Fruit fly (Drosophila melanogaster) whole organism, embryonic: ENCODE data around the gene CG15431.

Source experiments
- Abd-B ChIP-seq: fragments of 200-800 bp; sonication (Bioruptor generic); optimal IDR thresholded peaks from 2 replicates; lab custom pipeline; 2018; ENCODE audit warnings: missing biosample characterization, mild to moderate bottlenecking, missing genetic modification characterization, moderate library complexity
- Atf3 ChIP-seq: fragments of 200-800 bp; sonication (Bioruptor generic); optimal IDR thresholded peaks from 3 replicates; lab custom pipeline; 2016; ENCODE audit warnings: missing biosample characterization, missing genetic modification characterization
- CG1024 ChIP-seq: fragments of 200-800 bp; sonication (Bioruptor generic); IDR thresholded peaks from 2 replicates; pipeline ENCODE4 v1.3.6; 2022; ENCODE audit warnings: missing biosample characterization, missing genetic modification characterization
- CG10543 ChIP-seq: fragments of 200-800 bp; sonication (Bioruptor generic); optimal IDR thresholded peaks from 3 replicates; lab custom pipeline; 2017; ENCODE audit warnings: missing biosample characterization, mild to moderate bottlenecking, missing genetic modification characterization, moderate library complexity
- CG10979 ChIP-seq: fragments of 200-800 bp; sonication (Bioruptor generic); optimal IDR thresholded peaks from 2 replicates; lab custom pipeline; 2018; ENCODE audit warnings: missing biosample characterization, mild to moderate bottlenecking, missing genetic modification characterization, moderate library complexity
- CG11085 ChIP-seq: fragments of 200-800 bp; sonication (Bioruptor generic); IDR thresholded peaks from 2 replicates; pipeline ENCODE4 v1.3.6; 2022; ENCODE audit warnings: missing biosample characterization, missing genetic modification characterization
- CG11093 ChIP-seq: fragments of 200-800 bp; sonication (Bioruptor generic); IDR thresholded peaks from 3 replicates; pipeline ENCODE4 v1.3.6; 2022; ENCODE audit warnings: missing biosample characterization, missing genetic modification characterization
- CG11247 ChIP-seq: fragments of 200-800 bp; sonication (Bioruptor generic); IDR thresholded peaks from 2 replicates; pipeline ENCODE4 v1.3.6; 2022; ENCODE audit warnings: missing biosample characterization, missing genetic modification characterization
- CG12071 ChIP-seq: fragments of 200-800 bp; sonication (Bioruptor generic); optimal IDR thresholded peaks from 3 replicates; lab custom pipeline; 2018; ENCODE audit warnings: missing biosample characterization, mild to moderate bottlenecking, missing genetic modification characterization
- CG12104 ChIP-seq: fragments of 200-800 bp; sonication (Bioruptor generic); optimal IDR thresholded peaks from 3 replicates; lab custom pipeline; 2016; ENCODE audit warnings: missing biosample characterization, missing genetic modification characterization
- CG13624 ChIP-seq: fragments of 200-800 bp; sonication (Bioruptor generic); optimal IDR thresholded peaks from 2 replicates; lab custom pipeline; 2016; ENCODE audit warnings: missing biosample characterization, missing genetic modification characterization
- CG14441 ChIP-seq: fragments of 200-800 bp; sonication (Bioruptor generic); IDR thresholded peaks from 2 replicates; pipeline ENCODE4 v1.3.6; 2022; ENCODE audit warnings: missing biosample characterization, missing genetic modification characterization
- CG1647 ChIP-seq: fragments of 200-800 bp; sonication (Bioruptor generic); optimal IDR thresholded peaks from 3 replicates; lab custom pipeline; 2016; ENCODE audit warnings: missing biosample characterization, missing genetic modification characterization
- CG16813 ChIP-seq: fragments of 200-800 bp; sonication (Bioruptor generic); IDR thresholded peaks from 3 replicates; pipeline ENCODE4 v1.3.6; 2022; ENCODE audit warnings: missing biosample characterization, missing genetic modification characterization; ENCODE audit not compliant: partially characterized antibody
- CG17802 ChIP-seq: fragments of 200-800 bp; sonication (Bioruptor generic); optimal IDR thresholded peaks from 2 replicates; lab custom pipeline; 2018; ENCODE audit warnings: missing biosample characterization, mild to moderate bottlenecking, missing genetic modification characterization, moderate library complexity
- CG31224 ChIP-seq: fragments of 200-800 bp; sonication (Bioruptor generic); IDR thresholded peaks from 2 replicates; pipeline ENCODE4 v1.3.6; 2022; ENCODE audit warnings: missing biosample characterization, missing genetic modification characterization
- CG4820 ChIP-seq: fragments of 200-800 bp; sonication (Bioruptor generic); optimal IDR thresholded peaks from 3 replicates; lab custom pipeline; 2016; ENCODE audit warnings: missing biosample characterization, missing genetic modification characterization
- CG5953 ChIP-seq: fragments of 200-800 bp; sonication (Bioruptor generic); IDR thresholded peaks from 2 replicates; pipeline ENCODE4 v1.3.6; 2022; ENCODE audit warnings: missing biosample characterization, missing genetic modification characterization
- CG6175 ChIP-seq: fragments of 200-800 bp; sonication (Bioruptor generic); IDR thresholded peaks from 3 replicates; pipeline ENCODE4 v1.3.6; 2022; ENCODE audit warnings: missing biosample characterization, missing genetic modification characterization
- CG6854 ChIP-seq: fragments of 200-800 bp; sonication (Bioruptor generic); optimal IDR thresholded peaks from 3 replicates; lab custom pipeline; 2017; ENCODE audit warnings: missing biosample characterization, mild to moderate bottlenecking, missing genetic modification characterization
- CG8924 ChIP-seq: fragments of 200-800 bp; optimal IDR thresholded peaks from 3 replicates; lab custom pipeline; 2019; ENCODE audit warnings: missing biosample characterization, mild to moderate bottlenecking, missing genetic modification characterization, moderate library complexity
- Dbx ChIP-seq: fragments of 200-800 bp; sonication (Bioruptor generic); IDR thresholded peaks from 3 replicates; pipeline ENCODE4 v1.3.6; 2022; ENCODE audit warnings: missing biosample characterization, missing genetic modification characterization
- Doc3 ChIP-seq: fragments of 200-800 bp; sonication (Bioruptor generic); IDR thresholded peaks from 3 replicates; pipeline ENCODE4 v1.3.6; 2022; ENCODE audit warnings: missing biosample characterization, missing genetic modification characterization; ENCODE audit not compliant: partially characterized antibody
- Elba2 ChIP-seq: fragments of 200-800 bp; sonication (Bioruptor generic); optimal IDR thresholded peaks from 3 replicates; lab custom pipeline; 2016; ENCODE audit warnings: missing biosample characterization, missing genetic modification characterization
- Fer1 ChIP-seq: fragments of 200-800 bp; sonication (Bioruptor generic); optimal IDR thresholded peaks from 2 replicates; lab custom pipeline; 2017; ENCODE audit warnings: missing biosample characterization, mild to moderate bottlenecking, missing genetic modification characterization
- Fer3 ChIP-seq: fragments of 200-800 bp; sonication (Bioruptor generic); optimal IDR thresholded peaks from 2 replicates; lab custom pipeline; 2018; ENCODE audit warnings: missing biosample characterization, mild to moderate bottlenecking, missing genetic modification characterization, moderate library complexity
- Gug ChIP-seq: fragments of 200-800 bp; sonication (Bioruptor generic); IDR thresholded peaks from 4 replicates; pipeline ENCODE4 v1.3.6; 2022; ENCODE audit warnings: missing biosample characterization, missing genetic modification characterization
- Hr3 ChIP-seq: fragments of 200-800 bp; sonication (Bioruptor generic); optimal IDR thresholded peaks from 3 replicates; lab custom pipeline; 2016; ENCODE audit warnings: missing biosample characterization, missing genetic modification characterization
- Mrtf ChIP-seq: fragments of 200-800 bp; sonication (Bioruptor generic); IDR thresholded peaks from 3 replicates; pipeline ENCODE4 v1.3.6; 2022; ENCODE audit warnings: missing biosample characterization, missing genetic modification characterization
- Ptx1 ChIP-seq: fragments of 200-800 bp; sonication (Bioruptor generic); IDR thresholded peaks from 2 replicates; pipeline ENCODE4 v1.3.6; 2022; ENCODE audit warnings: missing biosample characterization, missing genetic modification characterization
- Rfx ChIP-seq: fragments of 200-800 bp; sonication (Bioruptor generic); IDR thresholded peaks from 2 replicates; pipeline ENCODE4 v1.3.6; 2022; ENCODE audit warnings: missing biosample characterization, missing genetic modification characterization
- Six4 ChIP-seq: fragments of 200-800 bp; sonication (Bioruptor generic); optimal IDR thresholded peaks from 2 replicates; lab custom pipeline; 2016; ENCODE audit warnings: missing biosample characterization, missing genetic modification characterization
- Sry-β ChIP-seq: fragments of 200-800 bp; sonication (Bioruptor generic); optimal IDR thresholded peaks from 2 replicates; lab custom pipeline; 2018; ENCODE audit warnings: missing biosample characterization, mild to moderate bottlenecking, missing genetic modification characterization, moderate library complexity
- bbx ChIP-seq: fragments of 200-800 bp; sonication (Bioruptor generic); IDR thresholded peaks from 2 replicates; pipeline ENCODE4 v1.3.6; 2022; ENCODE audit warnings: missing biosample characterization, missing genetic modification characterization; ENCODE audit not compliant: partially characterized antibody
- ewg ChIP-seq: fragments of 200-800 bp; sonication (Bioruptor generic); optimal IDR thresholded peaks from 3 replicates; lab custom pipeline; 2017; ENCODE audit warnings: mild to moderate bottlenecking, missing biosample characterization, missing genetic modification reagents, missing genetic modification characterization
- eyg ChIP-seq: fragments of 200-800 bp; sonication (Bioruptor generic); optimal IDR thresholded peaks from 3 replicates; lab custom pipeline; 2016; ENCODE audit warnings: missing biosample characterization, missing genetic modification characterization
- fd3F ChIP-seq: fragments of 200-800 bp; sonication (Bioruptor generic); optimal IDR thresholded peaks from 2 replicates; lab custom pipeline; 2018; ENCODE audit warnings: missing biosample characterization, mild to moderate bottlenecking, missing genetic modification characterization, moderate library complexity
- fru ChIP-seq: fragments of >200 bp; optimal IDR thresholded peaks from 2 replicates; lab custom pipeline; 2017
- ind ChIP-seq: fragments of 200-800 bp; sonication (Bioruptor generic); optimal IDR thresholded peaks from 3 replicates; lab custom pipeline; 2016; ENCODE audit warnings: missing biosample characterization, missing genetic modification characterization
- insv ChIP-seq, 2 experiments: fragments of 200-800 bp; sonication (Bioruptor generic); optimal IDR thresholded peaks; 3 replicates each; lab custom pipeline; 2016 to 2018; ENCODE audit warnings: missing biosample characterization in 2 of 2, missing genetic modification characterization in 2 of 2
- jumu ChIP-seq: fragments of 200-800 bp; sonication (Bioruptor generic); optimal IDR thresholded peaks from 3 replicates; lab custom pipeline; 2016; ENCODE audit warnings: missing biosample characterization, missing genetic modification characterization
- ken ChIP-seq: fragments of 200-800 bp; sonication (Bioruptor generic); IDR thresholded peaks from 3 replicates; pipeline ENCODE4 v1.3.6; 2022; ENCODE audit warnings: missing biosample characterization, missing genetic modification characterization
- knrl ChIP-seq: fragments of 200-800 bp; sonication (Bioruptor generic); IDR thresholded peaks from 3 replicates; pipeline ENCODE4 v1.3.6; 2022; ENCODE audit warnings: missing biosample characterization, missing genetic modification characterization; ENCODE audit not compliant: partially characterized antibody
- lab ChIP-seq: fragments of 200-800 bp; sonication (Bioruptor generic); optimal IDR thresholded peaks from 3 replicates; lab custom pipeline; 2017; ENCODE audit warnings: missing biosample characterization, missing genetic modification characterization, mild to moderate bottlenecking, moderate library complexity, missing genetic modification reagents
- mam ChIP-seq: fragments of 200-800 bp; sonication (Bioruptor generic); optimal IDR thresholded peaks from 3 replicates; lab custom pipeline; 2016; ENCODE audit warnings: missing biosample characterization, missing genetic modification characterization
- pita ChIP-seq: fragments of 200-800 bp; sonication (Bioruptor generic); optimal IDR thresholded peaks from 2 replicates; lab custom pipeline; 2017; ENCODE audit warnings: missing biosample characterization, mild to moderate bottlenecking, missing genetic modification characterization
- ranshi ChIP-seq: fragments of 200-800 bp; sonication (Bioruptor generic); IDR thresholded peaks from 2 replicates; pipeline ENCODE4 v1.3.6; 2022; ENCODE audit warnings: missing biosample characterization, missing genetic modification characterization
- run ChIP-seq: fragments of 200-800 bp; sonication (Bioruptor generic); optimal IDR thresholded peaks from 3 replicates; lab custom pipeline; 2018; ENCODE audit warnings: missing biosample characterization, mild to moderate bottlenecking, missing genetic modification characterization
- salm ChIP-seq: fragments of 200-800 bp; sonication (Bioruptor generic); optimal IDR thresholded peaks from 2 replicates; lab custom pipeline; 2018; ENCODE audit warnings: missing biosample characterization, mild to moderate bottlenecking, missing genetic modification characterization
- so ChIP-seq: fragments of 200-800 bp; sonication (Bioruptor generic); IDR thresholded peaks from 3 replicates; pipeline ENCODE4 v1.3.6; 2022; ENCODE audit warnings: missing biosample characterization, missing genetic modification characterization
- sug ChIP-seq: fragments of 200-800 bp; optimal IDR thresholded peaks from 2 replicates; lab custom pipeline; 2019; ENCODE audit warnings: missing biosample characterization, mild to moderate bottlenecking, missing genetic modification characterization, moderate library complexity
- wor ChIP-seq: fragments of 200-800 bp; sonication (Bioruptor generic); IDR thresholded peaks from 2 replicates; pipeline ENCODE4 v1.3.6; 2022; ENCODE audit warnings: missing biosample characterization, missing genetic modification characterization
- zfh1 ChIP-seq: fragments of 200-800 bp; sonication (Bioruptor generic); IDR thresholded peaks from 3 replicates; pipeline ENCODE4 v1.3.6; 2022; ENCODE audit warnings: missing biosample characterization, missing genetic modification characterization

CG15431 gene

DNA sequence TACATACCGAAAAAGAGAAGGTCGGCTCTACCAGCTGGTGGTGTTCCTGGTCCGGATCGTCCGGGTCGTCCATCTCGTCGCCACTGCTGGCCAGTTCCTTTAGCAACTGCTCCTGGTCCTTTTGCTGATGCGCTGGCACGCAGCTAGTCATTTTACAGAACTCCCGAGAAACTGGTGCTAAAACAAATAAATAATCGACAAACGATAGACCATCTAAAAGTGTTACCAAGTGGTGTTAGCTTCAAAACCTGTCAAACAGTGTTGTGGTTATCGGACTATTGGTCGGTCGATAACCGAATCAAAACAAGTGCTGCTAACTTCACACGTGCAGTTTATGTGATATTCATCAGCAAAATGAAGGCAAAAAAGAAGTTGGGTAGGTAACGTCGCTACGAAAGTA lies 3.4 kb upstream of the CG15431 start, which contains the start of the genes morgue and Elp3 (continued):
- TF ChIP-seq Sry-β (GFP tag; lab: Kevin White, UChicago) (no peak), CG1024 (GFP tag; lab: Robert Waterston, UW) (no peak), CG4820 (GFP tag; lab: Kevin White, UChicago) (no peak), Atf3 (GFP tag; lab: Kevin White, UChicago) (no peak), fd3F (GFP tag; lab: Kevin White, UChicago) (no peak), Fer1 (GFP tag; lab: Kevin White, UChicago) (peak; percentile 17), lab (GFP tag; lab: Kevin White, UChicago) (no peak), ewg (GFP tag; lab: Kevin White, UChicago) (no peak), CG16813 (GFP tag; lab: Robert Waterston, UW) (peak; percentile 74), knrl (no peak), Abd-B (GFP tag; lab: Kevin White, UChicago) (no peak), Doc3 (GFP tag; lab: Robert Waterston, UW) (no peak), sug (tag; lab: Kevin White, UChicago) (peak; percentile 16), Mrtf (GFP tag; lab: Robert Waterston, UW) (no peak), Elba2 (peak; percentile 56), Dbx (GFP tag; lab: Robert Waterston, UW) (no peak), ind (GFP tag; lab: Kevin White, UChicago) (no peak), CG5953 (GFP tag; lab: Robert Waterston, UW) (no peak), jumu (no peak), CG10979 (tag; lab: Kevin White, UChicago) (no peak), CG13624 (GFP tag; lab: Kevin White, UChicago) (no peak), salm (tag; lab: Kevin White, UChicago) (no peak), bbx (GFP tag; lab: Robert Waterston, UW) (peak; percentile 87), Gug (GFP tag; lab: Robert Waterston, UW) (no peak), fru (lab: Kevin White, UChicago) (no peak), zfh1 (no peak), pita (GFP tag; lab: Kevin White, UChicago) (no peak), wor (GFP tag; lab: Robert Waterston, UW) (no peak), ken (GFP tag; lab: Robert Waterston, UW) (no peak), mam (GFP tag; lab: Kevin White, UChicago) (no peak), CG17802 (no peak), CG10543 (GFP tag; lab: Kevin White, UChicago) (no peak), run (tag; lab: Kevin White, UChicago) (no peak), CG12104 (GFP tag; lab: Kevin White, UChicago) (no peak), so (GFP tag; lab: Robert Waterston, UW) (no peak), CG31224 (GFP tag; lab: Robert Waterston, UW) (no peak), Hr3 (no peak), CG11085 (no peak), ranshi (GFP tag; lab: Robert Waterston, UW) (no peak), eyg (no peak), Fer3 (tag; lab: Kevin White, UChicago) (no peak), Ptx1 (GFP tag; lab: Robert Waterston, UW) (no peak), CG12071 (GFP tag; lab: Kevin White, UChicago) (no peak), CG11093 (GFP tag; lab: Robert Waterston, UW) (no peak), CG6175 (no peak), CG11247 (GFP tag; lab: Robert Waterston, UW) (no peak), CG8924 (tag; lab: Kevin White, UChicago) (no peak), Rfx (GFP tag; lab: Robert Waterston, UW) (no peak), Six4 (GFP tag; lab: Kevin White, UChicago) (no peak), CG6854 (no peak), CG14441 (GFP tag; lab: Robert Waterston, UW) (no peak), insv (GFP tag; optimal IDR thresholded peaks at IDR 0.05; lab: Kevin White, UChicago) (no peak), CG1647 (GFP tag; lab: Kevin White, UChicago) (no peak)
